Fruit fly (Drosophila melanogaster) whole organism, embryonic: ENCODE results near the gene bnl.

ENCODE experiments used
- CG1024 ChIP-seq: fragments of 200-800 bp; sonication (Bioruptor generic); IDR thresholded peaks from 2 replicates; pipeline ENCODE4 v1.3.6; 2022; ENCODE audit warnings: missing biosample characterization, missing genetic modification characterization
- CG10321 ChIP-seq: fragments of 200-800 bp; sonication (Bioruptor generic); IDR thresholded peaks from 2 replicates; pipeline ENCODE4 v1.3.6; 2022; ENCODE audit warnings: missing biosample characterization, missing genetic modification characterization
- CG10462 ChIP-seq: fragments of 200-800 bp; sonication (Bioruptor generic); optimal IDR thresholded peaks from 2 replicates; lab custom pipeline; 2016; ENCODE audit warnings: missing biosample characterization, missing genetic modification characterization
- CG12155 ChIP-seq: fragments of 200-800 bp; sonication (Bioruptor generic); optimal IDR thresholded peaks from 3 replicates; lab custom pipeline; 2016; ENCODE audit warnings: missing biosample characterization, missing genetic modification characterization
- CG13123 ChIP-seq: fragments of 200-800 bp; sonication (Bioruptor generic); optimal IDR thresholded peaks from 2 replicates; lab custom pipeline; 2016; ENCODE audit warnings: missing biosample characterization, missing genetic modification characterization
- CG15073 ChIP-seq: fragments of 200-800 bp; sonication (Bioruptor generic); optimal IDR thresholded peaks from 2 replicates; lab custom pipeline; 2016; ENCODE audit warnings: missing biosample characterization, missing genetic modification characterization
- CG15479 ChIP-seq: fragments of 200-800 bp; sonication (Bioruptor generic); optimal IDR thresholded peaks from 3 replicates; lab custom pipeline; 2019; ENCODE audit warnings: missing biosample characterization, mild to moderate bottlenecking, missing genetic modification characterization, moderate library complexity
- CG15514 ChIP-seq: fragments of 200-800 bp; sonication (Bioruptor generic); optimal IDR thresholded peaks from 3 replicates; lab custom pipeline; 2017; ENCODE audit warnings: missing biosample characterization, missing genetic modification characterization, mild to moderate bottlenecking, moderate library complexity, missing genetic modification reagents
- CG1603 ChIP-seq: fragments of 200-800 bp; sonication (Bioruptor generic); optimal IDR thresholded peaks from 2 replicates; lab custom pipeline; 2019; ENCODE audit warnings: missing biosample characterization, mild to moderate bottlenecking, missing genetic modification characterization, moderate library complexity
- CG17361 ChIP-seq: fragments of 200-800 bp; sonication (Bioruptor generic); IDR thresholded peaks from 3 replicates; pipeline ENCODE4 v1.3.6; 2022; ENCODE audit warnings: missing biosample characterization, missing genetic modification characterization
- CG18262 ChIP-seq: fragments of 200-800 bp; optimal IDR thresholded peaks from 3 replicates; lab custom pipeline; 2019; ENCODE audit warnings: missing biosample characterization, mild to moderate bottlenecking, missing genetic modification characterization, moderate library complexity
- CG30403 ChIP-seq: fragments of 200-800 bp; sonication (Bioruptor generic); optimal IDR thresholded peaks from 3 replicates; lab custom pipeline; 2016; ENCODE audit warnings: missing biosample characterization, missing genetic modification characterization
- CG3847 ChIP-seq: fragments of 200-800 bp; sonication (Bioruptor generic); IDR thresholded peaks from 2 replicates; pipeline ENCODE4 v1.3.6; 2022; ENCODE audit warnings: missing biosample characterization, missing genetic modification characterization
- CG42726 ChIP-seq: fragments of 200-800 bp; sonication (Bioruptor generic); IDR thresholded peaks from 2 replicates; pipeline ENCODE4 v1.3.6; 2022; ENCODE audit warnings: missing biosample characterization, missing genetic modification characterization; ENCODE audit not compliant: partially characterized antibody
- CG4328 ChIP-seq: fragments of 200-800 bp; sonication (Bioruptor generic); optimal IDR thresholded peaks from 3 replicates; lab custom pipeline; 2017; ENCODE audit warnings: missing biosample characterization, missing genetic modification reagents, missing genetic modification characterization
- CG4404 ChIP-seq: fragments of 200-800 bp; sonication (Bioruptor generic); IDR thresholded peaks from 2 replicates; pipeline ENCODE4 v1.3.6; 2022; ENCODE audit warnings: missing biosample characterization, missing genetic modification characterization
- CG5953 ChIP-seq: fragments of 200-800 bp; sonication (Bioruptor generic); IDR thresholded peaks from 2 replicates; pipeline ENCODE4 v1.3.6; 2022; ENCODE audit warnings: missing biosample characterization, missing genetic modification characterization
- CG6765 ChIP-seq: fragments of 200-800 bp; sonication (Bioruptor generic); optimal IDR thresholded peaks from 3 replicates; lab custom pipeline; 2017; ENCODE audit warnings: missing biosample characterization, mild to moderate bottlenecking, missing genetic modification characterization
- CG7928 ChIP-seq: fragments of 200-800 bp; sonication (Bioruptor generic); optimal IDR thresholded peaks from 2 replicates; lab custom pipeline; 2017; ENCODE audit warnings: missing biosample characterization, mild to moderate bottlenecking, missing genetic modification characterization
- CG8290 ChIP-seq, 3 experiments: fragments of 200-800 bp; sonication (Bioruptor generic); optimal IDR thresholded peaks; 2 replicates each; lab custom pipeline; 2016 to 2019; ENCODE audit warnings: missing biosample characterization in 3 of 3, missing genetic modification characterization in 3 of 3, mild to moderate bottlenecking in 2 of 3, moderate library complexity in 1 of 3
- CG8388 ChIP-seq: fragments of 200-800 bp; sonication (Bioruptor generic); optimal IDR thresholded peaks from 2 replicates; lab custom pipeline; 2019; ENCODE audit warnings: missing biosample characterization, mild to moderate bottlenecking, missing genetic modification characterization, moderate library complexity
- CG9727 ChIP-seq: fragments of 200-800 bp; sonication (Bioruptor generic); optimal IDR thresholded peaks from 3 replicates; lab custom pipeline; 2017; ENCODE audit warnings: missing biosample characterization, mild to moderate bottlenecking, missing genetic modification characterization
- CTCF ChIP-seq: fragments of 200-800 bp; sonication (Bioruptor generic); optimal IDR thresholded peaks from 2 replicates; lab custom pipeline; 2017; ENCODE audit warnings: missing biosample characterization, mild to moderate bottlenecking, missing genetic modification characterization, moderate library complexity
- Chrac-16 ChIP-seq: fragments of 200-800 bp; sonication (Bioruptor generic); optimal IDR thresholded peaks from 3 replicates; lab custom pipeline; 2016; ENCODE audit warnings: missing biosample characterization, missing genetic modification characterization
- D19A ChIP-seq: fragments of 200-800 bp; optimal IDR thresholded peaks from 3 replicates; lab custom pipeline; 2019; ENCODE audit warnings: missing biosample characterization, mild to moderate bottlenecking, missing genetic modification characterization, moderate library complexity
- Eip74EF ChIP-seq, 2 experiments: fragments of 200-800 bp in 1 of 2; fragments of >200 bp in 1 of 2; sonication (Bioruptor generic) in 1 of 2; optimal IDR thresholded peaks; 2 replicates each; lab custom pipeline; 2017 to 2019; ENCODE audit warnings: missing biosample characterization in 2 of 2, missing genetic modification characterization in 2 of 2, mild to moderate bottlenecking in 1 of 2, moderate library complexity in 1 of 2
- Elba2 ChIP-seq: fragments of 200-800 bp; sonication (Bioruptor generic); optimal IDR thresholded peaks from 3 replicates; lab custom pipeline; 2016; ENCODE audit warnings: missing biosample characterization, missing genetic modification characterization
- Fer3 ChIP-seq: fragments of 200-800 bp; sonication (Bioruptor generic); optimal IDR thresholded peaks from 2 replicates; lab custom pipeline; 2018; ENCODE audit warnings: missing biosample characterization, mild to moderate bottlenecking, missing genetic modification characterization, moderate library complexity
- HLH3B ChIP-seq: fragments of 200-800 bp; sonication (Bioruptor generic); IDR thresholded peaks from 2 replicates; pipeline ENCODE4 v1.3.6; 2022; ENCODE audit warnings: missing biosample characterization, missing genetic modification characterization
- Mad ChIP-seq: fragments of 200-800 bp; sonication (Bioruptor generic); optimal IDR thresholded peaks from 2 replicates; lab custom pipeline; 2016; ENCODE audit warnings: missing biosample characterization, missing genetic modification characterization
- NFAT ChIP-seq: fragments of 200-800 bp; sonication (Bioruptor generic); IDR thresholded peaks from 2 replicates; pipeline ENCODE4 v1.3.6; 2022; ENCODE audit warnings: missing biosample characterization, missing genetic modification characterization
- Pdp1 ChIP-seq, 2 experiments: fragments of 200-800 bp; sonication (Bioruptor generic); optimal IDR thresholded peaks; 3 replicates each; lab custom pipeline; 2016; ENCODE audit warnings: missing biosample characterization in 2 of 2, missing genetic modification characterization in 2 of 2, mild to moderate bottlenecking in 1 of 2, moderate library complexity in 1 of 2
- Six4 ChIP-seq: fragments of 200-800 bp; sonication (Bioruptor generic); optimal IDR thresholded peaks from 2 replicates; lab custom pipeline; 2016; ENCODE audit warnings: missing biosample characterization, missing genetic modification characterization
- Sry-δ ChIP-seq: fragments of 200-800 bp; sonication (Bioruptor generic); optimal IDR thresholded peaks from 2 replicates; lab custom pipeline; 2016; ENCODE audit warnings: missing biosample characterization, missing genetic modification characterization
- Xbp1 ChIP-seq: fragments of 200-800 bp; sonication (Bioruptor generic); optimal IDR thresholded peaks from 3 replicates; lab custom pipeline; 2016; ENCODE audit warnings: missing biosample characterization, mild to moderate bottlenecking, missing genetic modification characterization
- abd-A ChIP-seq: fragments of 200-800 bp; sonication (Bioruptor generic); optimal IDR thresholded peaks from 3 replicates; lab custom pipeline; 2019; ENCODE audit warnings: missing biosample characterization, mild to moderate bottlenecking, missing genetic modification characterization, moderate library complexity
- al ChIP-seq: fragments of 200-800 bp; sonication (Bioruptor generic); IDR thresholded peaks from 2 replicates; pipeline ENCODE4 v1.3.6; 2022; ENCODE audit warnings: missing biosample characterization, missing genetic modification characterization
- ase ChIP-seq: fragments of 200-800 bp; sonication (Bioruptor generic); IDR thresholded peaks from 3 replicates; pipeline ENCODE4 v1.3.6; 2022; ENCODE audit warnings: missing biosample characterization, missing genetic modification characterization
- bcd ChIP-seq: fragments of 200-800 bp; sonication (Bioruptor generic); optimal IDR thresholded peaks from 2 replicates; lab custom pipeline; 2017; ENCODE audit warnings: missing biosample characterization, mild to moderate bottlenecking, missing genetic modification characterization
- caup ChIP-seq: fragments of 200-800 bp; sonication (Bioruptor generic); optimal IDR thresholded peaks from 3 replicates; lab custom pipeline; 2017; ENCODE audit warnings: missing biosample characterization, mild to moderate bottlenecking, missing genetic modification characterization, moderate library complexity; ENCODE audit not compliant: severe bottlenecking
- ci ChIP-seq: fragments of 200-800 bp; sonication (Bioruptor generic); IDR thresholded peaks from 3 replicates; pipeline ENCODE4 v1.3.6; 2022; ENCODE audit warnings: missing biosample characterization, missing genetic modification characterization
- dimm ChIP-seq: fragments of 200-800 bp; sonication (Bioruptor generic); IDR thresholded peaks from 2 replicates; pipeline ENCODE4 v1.3.6; 2022; ENCODE audit warnings: missing biosample characterization, missing genetic modification characterization
- ftz-f1 ChIP-seq: fragments of 200-800 bp; sonication (Bioruptor generic); optimal IDR thresholded peaks from 2 replicates; lab custom pipeline; 2016; ENCODE audit warnings: missing biosample characterization, missing genetic modification characterization
- oc ChIP-seq: fragments of 200-800 bp; sonication (Bioruptor generic); optimal IDR thresholded peaks from 2 replicates; lab custom pipeline; 2018; ENCODE audit warnings: missing biosample characterization, mild to moderate bottlenecking, missing genetic modification characterization, moderate library complexity
- pum ChIP-seq: fragments of 200-800 bp; sonication (Bioruptor generic); optimal IDR thresholded peaks from 2 replicates; lab custom pipeline; 2016; ENCODE audit warnings: missing biosample characterization, missing genetic modification characterization
- pzg ChIP-seq: fragments of 200-800 bp; sonication (Bioruptor generic); optimal IDR thresholded peaks from 3 replicates; lab custom pipeline; 2018; ENCODE audit warnings: missing biosample characterization, mild to moderate bottlenecking, missing genetic modification characterization, moderate library complexity
- ranshi ChIP-seq: fragments of 200-800 bp; sonication (Bioruptor generic); IDR thresholded peaks from 2 replicates; pipeline ENCODE4 v1.3.6; 2022; ENCODE audit warnings: missing biosample characterization, missing genetic modification characterization
- repo ChIP-seq: fragments of 200-800 bp; sonication (Bioruptor generic); optimal IDR thresholded peaks from 2 replicates; lab custom pipeline; 2016; ENCODE audit warnings: missing biosample characterization, missing genetic modification characterization
- tll ChIP-seq, 2 experiments: fragments of 200-800 bp in 1 of 2; fragments of >200 bp in 1 of 2; sonication (Bioruptor generic) in 1 of 2; optimal IDR thresholded peaks; 2 replicates each; lab custom pipeline; 2017 to 2019; ENCODE audit warnings: missing biosample characterization in 2 of 2, missing genetic modification characterization in 2 of 2, mild to moderate bottlenecking in 1 of 2, moderate library complexity in 1 of 2
- zfh2 ChIP-seq: fragments of 200-800 bp; sonication (Bioruptor generic); optimal IDR thresholded peaks from 2 replicates; lab custom pipeline; 2016; ENCODE audit warnings: missing biosample characterization, missing genetic modification characterization

The bnl gene

DNA sequence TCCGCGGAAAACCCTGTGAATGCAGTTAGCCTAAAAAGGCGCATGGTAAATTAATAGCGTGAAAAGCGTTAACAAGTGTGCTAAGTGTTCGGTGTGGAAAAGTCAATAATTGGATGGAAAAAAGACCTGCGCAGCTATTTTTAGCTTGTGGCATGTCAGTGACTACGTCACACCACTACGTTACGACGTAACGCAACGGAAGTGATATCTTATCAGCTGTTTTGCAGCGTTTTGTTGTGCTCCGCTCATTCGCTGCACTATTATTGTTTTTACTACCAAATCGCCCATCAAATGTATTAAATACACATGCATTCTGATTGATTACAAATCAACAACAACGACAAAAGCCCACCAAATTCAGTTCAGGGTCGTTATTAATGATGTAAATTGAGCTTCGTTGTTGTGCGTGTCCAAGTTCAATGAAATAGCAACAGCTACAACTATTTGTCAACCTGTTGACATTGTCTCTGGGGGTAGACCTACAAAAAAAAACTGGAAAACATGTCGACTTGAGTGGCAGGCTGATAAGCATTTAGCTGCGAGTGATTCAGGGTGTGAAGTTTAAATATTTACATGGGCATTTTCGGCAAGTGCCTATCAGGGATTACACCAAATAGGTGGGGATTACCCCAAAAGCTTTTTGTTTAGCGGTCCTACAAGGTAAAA is 11.1 kb upstream of the bnl start (continued):
- TF ChIP-seq Chrac-16 (GFP tag; lab: Kevin White, UChicago), result no peak
- TF ChIP-seq dimm (GFP tag; lab: Robert Waterston, UW), result no peak
- TF ChIP-seq CG7928 (GFP tag; lab: Kevin White, UChicago), result no peak
- no peak for TF ChIP-seq Elba2 (GFP tag; lab: Kevin White, UChicago)
- TF ChIP-seq CG6765, result peak; percentile 68
- TF ChIP-seq abd-A, result no peak
- no peak for TF ChIP-seq Mad (GFP tag; lab: Kevin White, UChicago)
- no peak for TF ChIP-seq pzg (GFP tag; lab: Kevin White, UChicago)
- no peak for TF ChIP-seq CG12155
- no peak for TF ChIP-seq CTCF (GFP tag; lab: Kevin White, UChicago)
- TF ChIP-seq CG18262 (tag; lab: Kevin White, UChicago), result no peak
- peak; percentile 27; the same call in 1 of the 2 replicates for TF ChIP-seq NFAT (GFP tag; lab: Robert Waterston, UW)
- TF ChIP-seq bcd (GFP tag; lab: Kevin White, UChicago), result no peak
- TF ChIP-seq Sry-δ (GFP tag; lab: Kevin White, UChicago), result no peak
- no peak for TF ChIP-seq CG9727 (GFP tag; lab: Kevin White, UChicago)
- TF ChIP-seq al (GFP tag; lab: Robert Waterston, UW), result no peak
- no peak for TF ChIP-seq CG30403 (GFP tag; lab: Kevin White, UChicago)
- no peak for TF ChIP-seq CG8290 (GFP tag; optimal IDR thresholded peaks at IDR 0.05; lab: Kevin White, UChicago)
- peak in 1 of 2 experiments; percentile 61 for TF ChIP-seq CG8290 (tag; optimal IDR thresholded peaks at IDR 0.05; lab: Kevin White, UChicago)
- TF ChIP-seq CG15514 (GFP tag; lab: Kevin White, UChicago), result no peak
- TF ChIP-seq Fer3 (tag; lab: Kevin White, UChicago), result no peak
- TF ChIP-seq pum (GFP tag; lab: Kevin White, UChicago), result no peak
- no peak for TF ChIP-seq repo (GFP tag; lab: Kevin White, UChicago)
- no peak for TF ChIP-seq CG13123
- TF ChIP-seq ci (GFP tag; lab: Robert Waterston, UW), result peak; percentile 65; the same call in 2 of the 3 replicates
- no peak for TF ChIP-seq CG42726 (GFP tag; lab: Robert Waterston, UW)
- TF ChIP-seq CG15479 (GFP tag; lab: Kevin White, UChicago), result no peak
- peak; percentile 60 for TF ChIP-seq oc
- no peak; the same call in 2 of the 3 replicates for TF ChIP-seq CG17361
- no peak for TF ChIP-seq CG3847 (GFP tag; lab: Robert Waterston, UW)
- no peak for TF ChIP-seq tll (GFP tag; optimal IDR thresholded peaks at IDR 0.05; lab: Kevin White, UChicago)
- TF ChIP-seq ftz-f1, result peak; percentile 89
- peak in 1 of 2 experiments; percentile 6 for TF ChIP-seq Eip74EF (GFP tag; optimal IDR thresholded peaks at IDR 0.05; lab: Kevin White, UChicago)
- peak in 1 of 2 experiments; percentile 84 for TF ChIP-seq Pdp1 (GFP tag; optimal IDR thresholded peaks at IDR 0.05; lab: Kevin White, UChicago)
- no peak for TF ChIP-seq CG4404 (GFP tag; lab: Robert Waterston, UW)
- TF ChIP-seq CG4328 (GFP tag; lab: Kevin White, UChicago), result peak; percentile 43
- peak; percentile 79 for TF ChIP-seq D19A
- peak; percentile 19 for TF ChIP-seq CG8388 (GFP tag; lab: Kevin White, UChicago)
- peak; percentile 57; the same call in 1 of the 2 replicates for TF ChIP-seq HLH3B (GFP tag; lab: Robert Waterston, UW)
- TF ChIP-seq caup (GFP tag; lab: Kevin White, UChicago), result peak; percentile 42
- TF ChIP-seq CG1603 (tag; lab: Kevin White, UChicago), result no peak
- no peak for TF ChIP-seq Six4 (GFP tag; lab: Kevin White, UChicago)
- TF ChIP-seq CG15073, result no peak
- TF ChIP-seq ranshi (GFP tag; lab: Robert Waterston, UW), result no peak; the same call in 1 of the 2 replicates
- no peak for TF ChIP-seq CG10321 (GFP tag; lab: Robert Waterston, UW)
- TF ChIP-seq Xbp1 (GFP tag; lab: Kevin White, UChicago), result no peak
- TF ChIP-seq CG1024 (GFP tag; lab: Robert Waterston, UW), result no peak
- TF ChIP-seq CG10462 (GFP tag; lab: Kevin White, UChicago), result no peak
- no peak for TF ChIP-seq zfh2 (GFP tag; lab: Kevin White, UChicago)
- no peak for TF ChIP-seq ase (GFP tag; lab: Robert Waterston, UW)
- no peak for TF ChIP-seq CG5953 (GFP tag; lab: Robert Waterston, UW)
